Worm (Caenorhabditis elegans) whole organism, L1 larva: Measurements from ENCODE around the gene tnt-2.

Source experiments
- C04F5.9 ChIP-seq: sonication (generic microtip); optimal IDR thresholded peaks from 2 replicates; lab custom pipeline; 2016; ENCODE audit warnings: missing genetic modification characterization, missing compliant biosample characterization
- C16A3.4 ChIP-seq: fragments of 150-350 bp; optimal IDR thresholded peaks from 2 replicates; lab custom pipeline; 2014; ENCODE audit warnings: missing biosample characterization, missing genetic modification characterization
- C34B4.2 ChIP-seq: sonication (generic microtip); optimal IDR thresholded peaks from 2 replicates; lab custom pipeline; 2017; ENCODE audit warnings: mild to moderate bottlenecking, missing genetic modification characterization, missing compliant biosample characterization
- F16B12.6 ChIP-seq: fragments of 150-350 bp; optimal IDR thresholded peaks from 2 replicates; lab custom pipeline; 2014; ENCODE audit warnings: missing biosample characterization, missing genetic modification characterization
- aly-2 ChIP-seq: fragments of 150-350 bp; optimal IDR thresholded peaks from 2 replicates; lab custom pipeline; 2014; ENCODE audit warnings: missing biosample characterization, missing genetic modification characterization
- ama-1 ChIP-seq: fragments of 150-350 bp; optimal IDR thresholded peaks from 2 replicates; lab custom pipeline; 2014
- blmp-1 ChIP-seq: fragments of 150-350 bp; optimal IDR thresholded peaks from 2 replicates; lab custom pipeline; 2014; ENCODE audit warnings: missing biosample characterization, missing genetic modification characterization
- ceh-82 ChIP-seq, 3 experiments: fragments of 150-350 bp in 1 of 3; sonication (generic microtip) in 2 of 3; optimal IDR thresholded peaks; 2 replicates each; lab custom pipeline; 2014 to 2017; ENCODE audit warnings: missing biosample characterization in 3 of 3, missing genetic modification characterization in 3 of 3
- ceh-88 ChIP-seq: fragments of 200-800 bp; sonication (Bioruptor generic); IDR thresholded peaks from 2 replicates; pipeline ENCODE4 v1.3.6; 2022; ENCODE audit warnings: missing genetic modification characterization, missing compliant biosample characterization
- efl-1 ChIP-seq, 4 experiments: fragments of 150-350 bp; optimal IDR thresholded peaks in 3 of 4; peaks in 1 of 4; 1 replicate in 1 of 4; 2 replicates in 3 of 4; lab custom pipeline; 2014; ENCODE audit warnings: missing biosample characterization in 2 of 4, missing genetic modification characterization in 2 of 4, missing genetic modification reagents in 2 of 4
- efl-3 ChIP-seq: fragments of 200-800 bp; sonication (Bioruptor generic); optimal IDR thresholded peaks from 2 replicates; lab custom pipeline; 2018; ENCODE audit warnings: mild to moderate bottlenecking, missing genetic modification characterization, missing compliant biosample characterization
- egl-13 ChIP-seq: sonication (generic microtip); optimal IDR thresholded peaks from 2 replicates; lab custom pipeline; 2016; ENCODE audit warnings: missing genotype, missing genetic modification reagents, missing genetic modification characterization, missing compliant biosample characterization
- egl-27 ChIP-seq, 2 experiments: fragments of 150-350 bp in 1 of 2; sonication (generic microtip); optimal IDR thresholded peaks; 3 replicates each; lab custom pipeline; 2017 to 2018; ENCODE audit warnings: missing biosample characterization in 2 of 2, missing genetic modification characterization in 2 of 2, missing genetic modification reagents in 2 of 2
- elt-3 ChIP-seq, 6 experiments: fragments of 150-350 bp in 1 of 6; sonication (generic microtip); optimal IDR thresholded peaks; 2 replicates each; lab custom pipeline; 2017 to 2018; ENCODE audit warnings: missing biosample characterization in 6 of 6, missing genetic modification characterization in 6 of 6, inconsistent platforms in 1 of 6
- ets-5 ChIP-seq: fragments of 200-800 bp; sonication (Bioruptor generic); IDR thresholded peaks from 2 replicates; pipeline ENCODE4 v1.3.6; 2022; ENCODE audit warnings: missing genetic modification characterization, missing compliant biosample characterization
- fkh-8 ChIP-seq: sonication (generic microtip); optimal IDR thresholded peaks from 2 replicates; lab custom pipeline; 2016; ENCODE audit warnings: mild to moderate bottlenecking, missing genetic modification characterization, missing compliant biosample characterization
- grh-1 ChIP-seq: fragments of 200-800 bp; sonication (Bioruptor generic); IDR thresholded peaks from 2 replicates; pipeline ENCODE4 v1.3.6; 2022; ENCODE audit warnings: missing genetic modification reagents, missing genetic modification characterization, missing compliant biosample characterization
- hlh-4 ChIP-seq: sonication (generic microtip); optimal IDR thresholded peaks from 2 replicates; lab custom pipeline; 2016; ENCODE audit warnings: mild to moderate bottlenecking, missing genetic modification characterization, missing compliant biosample characterization
- hpl-2 ChIP-seq: fragments of 150-350 bp; optimal IDR thresholded peaks from 2 replicates; lab custom pipeline; 2014; ENCODE audit warnings: missing biosample characterization, missing genetic modification reagents, missing genetic modification characterization
- irx-1 ChIP-seq: sonication (generic microtip); optimal IDR thresholded peaks from 2 replicates; lab custom pipeline; 2016; ENCODE audit warnings: missing genetic modification characterization, missing compliant biosample characterization
- isw-1 ChIP-seq: fragments of 200-800 bp; sonication (Bioruptor generic); IDR thresholded peaks from 2 replicates; pipeline ENCODE4 v1.3.6; 2022; ENCODE audit warnings: missing genetic modification characterization, missing compliant biosample characterization
- jun-1 ChIP-seq: fragments of 150-350 bp; optimal IDR thresholded peaks from 2 replicates; lab custom pipeline; 2014; ENCODE audit warnings: missing biosample characterization, missing genetic modification reagents, missing genetic modification characterization
- lin-14 ChIP-seq: fragments of 200-800 bp; sonication (Bioruptor generic); optimal IDR thresholded peaks from 2 replicates; lab custom pipeline; 2018; ENCODE audit warnings: mild to moderate bottlenecking, missing genetic modification characterization, moderate library complexity, missing compliant biosample characterization
- lin-35 ChIP-seq, 2 experiments: fragments of 150-350 bp; optimal IDR thresholded peaks; 2 replicates each; lab custom pipeline; 2014; ENCODE audit warnings: missing biosample characterization in 2 of 2, missing genetic modification characterization in 2 of 2, missing genetic modification reagents in 2 of 2
- lin-39 ChIP-seq: fragments of 150-350 bp; optimal IDR thresholded peaks from 2 replicates; lab custom pipeline; 2014; ENCODE audit warnings: missing biosample characterization, missing genetic modification reagents, missing genetic modification characterization
- lsy-2 ChIP-seq, 2 experiments: fragments of 150-350 bp; optimal IDR thresholded peaks; 2 replicates each; lab custom pipeline; 2014; ENCODE audit warnings: missing biosample characterization in 2 of 2, missing genetic modification characterization in 2 of 2
- mab-9 ChIP-seq: fragments of 200-800 bp; sonication (Bioruptor generic); IDR thresholded peaks from 2 replicates; pipeline ENCODE4 v1.3.6; 2022; ENCODE audit warnings: missing genetic modification reagents, missing genetic modification characterization, missing compliant biosample characterization
- mef-2 ChIP-seq: fragments of 150-350 bp; optimal IDR thresholded peaks from 2 replicates; lab custom pipeline; 2014; ENCODE audit warnings: missing biosample characterization, missing genetic modification characterization
- mep-1 ChIP-seq: fragments of 150-350 bp; optimal IDR thresholded peaks from 2 replicates; lab custom pipeline; 2014; ENCODE audit warnings: missing biosample characterization, missing genetic modification characterization
- nhr-12 ChIP-seq: sonication (generic microtip); optimal IDR thresholded peaks from 2 replicates; lab custom pipeline; 2017; ENCODE audit warnings: missing biosample characterization, missing genetic modification characterization
- nhr-19 ChIP-seq: fragments of 200-800 bp; sonication (Bioruptor generic); conservative IDR thresholded peaks from 2 replicates; pipeline ENCODE4 v1.3.6; 2022; ENCODE audit warnings: missing genetic modification characterization, missing compliant biosample characterization
- nhr-20 ChIP-seq: sonication (generic microtip); optimal IDR thresholded peaks from 2 replicates; lab custom pipeline; 2016; ENCODE audit warnings: mild to moderate bottlenecking, missing genetic modification characterization, missing compliant biosample characterization
- nhr-237 ChIP-seq: fragments of 150-350 bp; optimal IDR thresholded peaks from 2 replicates; lab custom pipeline; 2014; ENCODE audit warnings: missing biosample characterization, missing genetic modification characterization
- nhr-28 ChIP-seq: fragments of 150-350 bp; optimal IDR thresholded peaks from 2 replicates; lab custom pipeline; 2014; ENCODE audit warnings: missing biosample characterization, missing genetic modification characterization
- nhr-71 ChIP-seq: sonication (generic microtip); optimal IDR thresholded peaks from 2 replicates; lab custom pipeline; 2016; ENCODE audit warnings: mild to moderate bottlenecking, missing genetic modification characterization, moderate library complexity, missing compliant biosample characterization
- nhr-76 ChIP-seq: sonication (generic microtip); optimal IDR thresholded peaks from 2 replicates; lab custom pipeline; 2017; ENCODE audit warnings: missing biosample characterization, missing genetic modification characterization
- nhr-84 ChIP-seq: sonication (generic microtip); optimal IDR thresholded peaks from 2 replicates; lab custom pipeline; 2017; ENCODE audit warnings: missing biosample characterization, missing genetic modification characterization
- nhr-85 ChIP-seq: sonication (generic microtip); peaks from one replicate; lab custom pipeline; 2016; ENCODE audit warnings: missing genetic modification characterization, inconsistent platforms, missing compliant biosample characterization
- nhr-90 ChIP-seq: sonication (generic microtip); optimal IDR thresholded peaks from 2 replicates; lab custom pipeline; 2016; ENCODE audit warnings: mild to moderate bottlenecking, missing genetic modification characterization, missing compliant biosample characterization; ENCODE audit not compliant: poor library complexity
- pax-3 ChIP-seq: fragments of 200-800 bp; sonication (Bioruptor generic); optimal IDR thresholded peaks from 2 replicates; lab custom pipeline; 2018; ENCODE audit warnings: mild to moderate bottlenecking, missing genetic modification characterization, moderate library complexity, missing compliant biosample characterization
- skn-1 ChIP-seq: fragments of 150-350 bp; optimal IDR thresholded peaks from 2 replicates; lab custom pipeline; 2014; ENCODE audit warnings: missing biosample characterization, missing genetic modification characterization
- snpc-4 ChIP-seq: fragments of 150-350 bp; optimal IDR thresholded peaks from 2 replicates; lab custom pipeline; 2014; ENCODE audit warnings: missing biosample characterization, missing genetic modification characterization
- snu-23 ChIP-seq: sonication (generic microtip); optimal IDR thresholded peaks from 2 replicates; lab custom pipeline; 2016; ENCODE audit warnings: missing genetic modification characterization, missing compliant biosample characterization
- sox-4 ChIP-seq: sonication (generic microtip); optimal IDR thresholded peaks from 2 replicates; lab custom pipeline; 2016; ENCODE audit warnings: missing genetic modification characterization, missing compliant biosample characterization
- sup-37 ChIP-seq: fragments of 200-800 bp; sonication (Bioruptor generic); optimal IDR thresholded peaks from 2 replicates; lab custom pipeline; 2018; ENCODE audit warnings: mild to moderate bottlenecking, missing genetic modification characterization, missing compliant biosample characterization
- swsn-7 ChIP-seq: sonication (generic microtip); optimal IDR thresholded peaks from 2 replicates; lab custom pipeline; 2016; ENCODE audit warnings: missing genetic modification characterization, missing compliant biosample characterization
- tbx-2 ChIP-seq: sonication (generic microtip); optimal IDR thresholded peaks from 2 replicates; lab custom pipeline; 2016; ENCODE audit warnings: missing genetic modification characterization, missing compliant biosample characterization
- tlp-1 ChIP-seq: fragments of 150-350 bp; optimal IDR thresholded peaks from 2 replicates; lab custom pipeline; 2014; ENCODE audit warnings: missing biosample characterization, missing genetic modification characterization
- unc-130 ChIP-seq: fragments of 150-350 bp; optimal IDR thresholded peaks from 2 replicates; lab custom pipeline; 2017; ENCODE audit warnings: missing biosample characterization, missing genetic modification characterization, inconsistent platforms
- unc-62 ChIP-seq: fragments of 150-350 bp; optimal IDR thresholded peaks from 2 replicates; lab custom pipeline; 2014; ENCODE audit warnings: missing biosample characterization, missing genetic modification reagents, missing genetic modification characterization
- unc-98 ChIP-seq: fragments of 200-800 bp; sonication (Bioruptor generic); IDR thresholded peaks from 2 replicates; pipeline ENCODE4 v1.3.6; 2022; ENCODE audit warnings: missing genetic modification characterization, missing compliant biosample characterization
- xbp-1 ChIP-seq: sonication (generic microtip); optimal IDR thresholded peaks from 2 replicates; lab custom pipeline; 2016; ENCODE audit warnings: missing genetic modification characterization, missing compliant biosample characterization
- zag-1 ChIP-seq: fragments of 150-350 bp; optimal IDR thresholded peaks from 2 replicates; lab custom pipeline; 2014; ENCODE audit warnings: missing biosample characterization, missing genetic modification characterization
- ztf-11 ChIP-seq, 2 experiments: sonication (generic microtip); optimal IDR thresholded peaks; 2 replicates each; lab custom pipeline; 2016 to 2017; ENCODE audit warnings: missing genetic modification characterization in 2 of 2, missing biosample characterization in 1 of 2, missing compliant biosample characterization in 1 of 2
- ztf-4 ChIP-seq: fragments of 150-350 bp; optimal IDR thresholded peaks from 2 replicates; lab custom pipeline; 2014; ENCODE audit warnings: missing biosample characterization, missing genetic modification characterization

Gene tnt-2

ce11 chrX:8752546-8752945 lies 29.2 kb upstream of the tnt-2 start:
- no peak for TF ChIP-seq tlp-1 (tag; lab: Kevin White, UChicago)
- no peak for TF ChIP-seq ama-1 (lab: Kevin White, UChicago)
- no peak for TF ChIP-seq sup-37 (GFP tag; lab: Kevin White, UChicago)
- no peak for TF ChIP-seq irx-1 (tag; lab: Kevin White, UChicago)
- peak; percentile 11 for TF ChIP-seq ztf-4 (tag; lab: Kevin White, UChicago)
- peak; percentile 36 for TF ChIP-seq snu-23 (GFP tag; lab: Kevin White, UChicago)
- no peak for TF ChIP-seq hlh-4 (tag; lab: Kevin White, UChicago)
- no peak for TF ChIP-seq unc-130 (tag; lab: Kevin White, UChicago)
- no peak for TF ChIP-seq swsn-7 (tag; lab: Kevin White, UChicago)
- TF ChIP-seq nhr-237 (tag; lab: Kevin White, UChicago): no peak
- TF ChIP-seq ceh-88 (GFP tag; lab: Robert Waterston, UW): no peak
- no peak for TF ChIP-seq efl-1 (optimal IDR thresholded peaks at IDR 0.05; lab: Kevin White, UChicago)
- no peak for TF ChIP-seq efl-1 (GFP tag; optimal IDR thresholded peaks at IDR 0.05 in 1 of 2; lab: Kevin White, UChicago)
- no peak for TF ChIP-seq unc-62 (GFP tag; lab: Kevin White, UChicago)
- TF ChIP-seq hpl-2 (GFP tag; lab: Kevin White, UChicago): no peak
- TF ChIP-seq isw-1 (GFP tag; lab: Robert Waterston, UW): no peak
- TF ChIP-seq mep-1 (tag; lab: Kevin White, UChicago): peak; percentile 4
- no peak for TF ChIP-seq F16B12.6 (tag; lab: Kevin White, UChicago)
- no peak for TF ChIP-seq aly-2 (tag; lab: Kevin White, UChicago)
- TF ChIP-seq nhr-85 (tag; lab: Kevin White, UChicago): peak; percentile 90
- peak; percentile 21 for TF ChIP-seq C16A3.4 (tag; lab: Kevin White, UChicago)
- no peak for TF ChIP-seq C04F5.9 (tag; lab: Kevin White, UChicago)
- TF ChIP-seq egl-27 (tag; optimal IDR thresholded peaks at IDR 0.05; lab: Kevin White, UChicago): no peak
- TF ChIP-seq zag-1: no peak
- no peak for TF ChIP-seq nhr-76 (tag; lab: Kevin White, UChicago)
- no peak for TF ChIP-seq xbp-1
- no peak for TF ChIP-seq unc-98 (GFP tag; lab: Robert Waterston, UW)
- TF ChIP-seq grh-1 (GFP tag; lab: Robert Waterston, UW): no peak
- no peak for TF ChIP-seq jun-1 (tag; lab: Kevin White, UChicago)
- TF ChIP-seq nhr-20: peak; percentile 60
- no peak for TF ChIP-seq nhr-28
- no peak for TF ChIP-seq sox-4 (tag; lab: Kevin White, UChicago)
- TF ChIP-seq efl-3: no peak
- no peak for TF ChIP-seq ceh-82 (tag; optimal IDR thresholded peaks at IDR 0.05; lab: Kevin White, UChicago)
- peak; percentile 89 for TF ChIP-seq blmp-1
- TF ChIP-seq nhr-90 (tag; lab: Kevin White, UChicago): peak; percentile 20
- no peak for TF ChIP-seq skn-1
- TF ChIP-seq tbx-2 (tag; lab: Kevin White, UChicago): peak; percentile 13
- TF ChIP-seq fkh-8 (tag; lab: Kevin White, UChicago): no peak
- TF ChIP-seq elt-3 (tag; optimal IDR thresholded peaks at IDR 0.05; lab: Kevin White, UChicago): peak in 3 of 6 experiments; percentile 13 to 93 (median 75)
- TF ChIP-seq lin-39 (tag; lab: Kevin White, UChicago): no peak
- no peak for TF ChIP-seq nhr-84 (tag; lab: Kevin White, UChicago)
- TF ChIP-seq mef-2: no peak
- no peak for TF ChIP-seq pax-3 (tag; lab: Kevin White, UChicago)
- TF ChIP-seq lin-14 (GFP tag; lab: Kevin White, UChicago): peak; percentile 52
- no peak for TF ChIP-seq C34B4.2 (tag; lab: Kevin White, UChicago)
- no peak for TF ChIP-seq ztf-11 (tag; optimal IDR thresholded peaks at IDR 0.05; lab: Kevin White, UChicago)
- peak in 1 of 2 experiments; percentile 27 for TF ChIP-seq lsy-2 (tag; optimal IDR thresholded peaks at IDR 0.05; lab: Kevin White, UChicago)
- TF ChIP-seq ets-5 (GFP tag; lab: Robert Waterston, UW): no peak
- peak; percentile 25 for TF ChIP-seq nhr-19 (GFP tag; lab: Robert Waterston, UW)
- no peak for TF ChIP-seq mab-9 (GFP tag; lab: Robert Waterston, UW)
- no peak for TF ChIP-seq egl-13 (tag; lab: Kevin White, UChicago)
- no peak for TF ChIP-seq snpc-4
- TF ChIP-seq nhr-12: no peak
- TF ChIP-seq lin-35 (GFP tag; optimal IDR thresholded peaks at IDR 0.05; lab: Kevin White, UChicago): peak in 1 of 2 experiments; percentile 19
- peak; percentile 58 for TF ChIP-seq nhr-71 (tag; lab: Kevin White, UChicago)
